Worm (Caenorhabditis elegans): ENCODE measurements around the gene Y52D5A.2.
"Not testable (repeated sequence)": the region's sequence is repeated elsewhere in the genome, so short reads cannot be mapped to it uniquely, and the experiment has no call there.

The Y52D5A.2 gene

DNA sequence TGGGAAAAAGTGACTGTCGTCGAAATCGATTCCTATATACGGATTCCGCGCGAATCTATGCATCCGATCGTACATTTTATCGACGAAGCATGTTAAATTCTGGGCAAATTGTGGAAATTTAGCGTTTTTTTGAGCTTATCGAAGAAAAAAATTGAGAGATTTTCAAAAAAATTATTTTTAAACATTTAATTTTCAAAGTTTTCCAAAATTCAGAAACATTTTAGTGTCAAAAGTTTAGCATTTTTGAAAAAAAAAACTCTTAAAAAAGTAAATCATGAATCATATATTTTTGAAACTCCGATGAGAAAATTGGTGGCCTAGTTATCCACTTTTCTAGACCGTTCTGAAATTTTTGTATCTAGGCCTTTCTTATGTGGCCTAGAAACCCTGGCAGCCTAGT, 26.8 kb upstream of the Y52D5A.2 start, which contains the start of gene B0273.115:
B0273.115 (minus strand) TSS at position 101 of the 400 bp plus-strand sequence.
- TF ChIP-seq madf-10 (tag; optimal IDR thresholded peaks at IDR 0.05); B0035.1 (tag; optimal IDR thresholded peaks at IDR 0.05); rpc-1 (optimal IDR thresholded peaks at IDR 0.05); rpc-1 (tag; optimal IDR thresholded peaks at IDR 0.05): not testable (repeated sequence)

DNA sequence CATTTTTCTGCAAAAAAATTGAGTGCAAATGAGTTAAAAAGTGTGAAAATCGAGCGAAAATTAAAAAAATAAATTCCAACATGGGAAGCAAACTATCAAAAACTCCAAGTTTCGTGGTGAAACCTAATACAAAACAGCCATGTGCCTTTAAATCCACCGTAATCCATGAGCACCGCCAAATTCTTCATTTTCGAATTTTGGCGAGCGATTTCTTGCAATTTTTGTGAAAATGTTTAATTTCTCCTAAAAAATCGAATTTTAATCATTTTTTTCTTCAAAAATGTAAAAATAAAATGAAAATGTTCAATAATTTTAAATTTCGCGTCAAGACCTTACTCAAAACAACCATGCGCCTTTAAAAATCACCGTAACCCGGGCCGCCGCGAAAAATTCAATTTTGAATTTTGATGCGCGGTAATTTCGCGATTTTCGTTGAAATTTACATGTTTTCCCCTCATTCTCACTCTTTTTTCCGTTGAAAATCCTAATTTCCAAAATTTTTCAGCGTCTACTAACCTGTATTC, 22.0 kb upstream of the Y52D5A.2 start, which contains the start of the genes snpc-3.1 and puf-7:
snpc-3.1 (minus strand) TSS at position 51 of the 524 bp plus-strand sequence.
puf-7 (plus strand) TSS at position 506 of the 524 bp plus-strand sequence.
- TF ChIP-seq hsf-1 (GFP tag; IDR thresholded peaks at IDR 0.05) (peak; percentile 34; the same call in 1 of the 2 replicates), bed-2 (GFP tag; IDR thresholded peaks at IDR 0.05) (0 out of 2 replicates have a peak, but pooled peaks have one; percentile 16), Y53G8AR.9 (GFP tag; conservative IDR thresholded peaks at IDR 0.05) (peak; percentile 45; the same call in 1 of the 2 replicates), F33H1.4 (GFP tag; IDR thresholded peaks at IDR 0.05) (peak; percentile 97), madf-3 (GFP tag; IDR thresholded peaks at IDR 0.05) (0 out of 2 replicates have a peak, but pooled peaks have one; percentile 46), snpc-4 (tag; optimal IDR thresholded peaks at IDR 0.05) (peak in 1 of 4 experiments; percentile 78), mcd-1 (GFP tag; IDR thresholded peaks at IDR 0.05) (peak; percentile 55; the same call in 1 of the 2 replicates), rcor-1 (GFP tag; IDR thresholded peaks at IDR 0.05) (peak; percentile 37; the same call in 1 of the 2 replicates), efl-1 (GFP tag; optimal IDR thresholded peaks at IDR 0.05) (peak; percentile 42), lin-54 (GFP tag; optimal IDR thresholded peaks at IDR 0.05) (peak; percentile 23), hmg-1.2 (GFP tag; IDR thresholded peaks at IDR 0.05) (peak; percentile 37), ceh-91 (GFP tag; IDR thresholded peaks at IDR 0.05) (peak; percentile 88), xnd-1 (tag; optimal IDR thresholded peaks at IDR 0.05) (peak; percentile 90), madf-8 (GFP tag; conservative IDR thresholded peaks at IDR 0.05) (peak; percentile 89), attf-6 (GFP tag; IDR thresholded peaks at IDR 0.05) (peak; percentile 65; the same call in 1 of the 2 replicates), Y95B8A.8 (GFP tag; IDR thresholded peaks at IDR 0.05) (peak; percentile 44; the same call in 1 of the 2 replicates), dox-1 (GFP tag; IDR thresholded peaks at IDR 0.05) (peak; percentile 77), D2030.7 (GFP tag; IDR thresholded peaks at IDR 0.05) (peak; percentile 78), madf-6 (GFP tag; IDR thresholded peaks at IDR 0.05) (peak; percentile 98), lsl-1 (GFP tag; optimal IDR thresholded peaks at IDR 0.05) (peak; percentile 84), pbrm-1 (GFP tag; IDR thresholded peaks at IDR 0.05) (peak; percentile 30; the same call in 1 of the 2 replicates), ekl-4 (GFP tag; IDR thresholded peaks at IDR 0.05) (peak; percentile 24; the same call in 1 of the 2 replicates)
- not testable (repeated sequence) for TF ChIP-seq snpc-4 (GFP tag; optimal IDR thresholded peaks at IDR 0.05)

DNA sequence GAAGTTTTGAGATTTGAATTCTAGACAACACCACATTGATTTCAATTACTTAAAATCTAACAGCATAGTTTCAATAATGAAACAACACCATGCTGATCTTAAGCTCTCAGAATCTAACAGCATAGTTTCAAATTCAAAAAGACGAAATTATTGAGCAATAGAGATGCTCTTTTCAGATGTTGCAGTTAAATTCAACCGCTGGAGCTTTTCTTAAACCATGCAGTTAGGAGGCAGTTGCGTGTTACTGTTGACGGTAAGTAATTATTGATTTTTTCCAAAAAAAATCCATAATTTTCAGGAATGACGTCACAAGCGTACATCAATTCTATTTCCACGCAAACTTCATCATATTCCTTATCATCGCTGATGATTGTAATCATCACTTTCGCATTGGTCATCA, 18.4 kb upstream of the Y52D5A.2 start, which contains the start of gene T11F8.5:
T11F8.5 (plus strand) TSS at position 301 of the 400 bp plus-strand sequence.
- TF ChIP-seq D2030.7 (GFP tag; IDR thresholded peaks at IDR 0.05) = no peak
- no peak for TF ChIP-seq ama-1 (optimal IDR thresholded peaks at IDR 0.05)
- no peak for TF ChIP-seq ama-1 (GFP tag; optimal IDR thresholded peaks at IDR 0.05)
- no peak for TF ChIP-seq ztf-25 (GFP tag; IDR thresholded peaks at IDR 0.05)
- no peak for TF ChIP-seq lsl-1 (GFP tag; optimal IDR thresholded peaks at IDR 0.05)
- TF ChIP-seq snpc-3.4 (tag; optimal IDR thresholded peaks at IDR 0.05) = no peak
- no peak for TF ChIP-seq B0019.2 (GFP tag; conservative IDR thresholded peaks at IDR 0.05)
- no peak for TF ChIP-seq atf-7 (tag; optimal IDR thresholded peaks at IDR 0.05)
- TF ChIP-seq nfyb-1 (GFP tag; IDR thresholded peaks at IDR 0.05) = no peak

ce11 chrIV:5482231-5482630, 17.9 kb upstream of the Y52D5A.2 start, which contains the start of gene T11F8.12:
Gene T11F8.12 (minus strand): TSS chrIV:5482331.
- TF ChIP-seq F39B2.1 (GFP tag; IDR thresholded peaks at IDR 0.05) (no peak), let-526 (GFP tag; IDR thresholded peaks at IDR 0.05) (no peak), ekl-4 (GFP tag; IDR thresholded peaks at IDR 0.05) (no peak), ztf-28 (GFP tag; IDR thresholded peaks at IDR 0.05) (no peak), Y67H2A.10 (GFP tag; conservative IDR thresholded peaks at IDR 0.05) (no peak)

Measured in whole organism, young adult.